Fruit fly (Drosophila melanogaster) whole organism, wandering third instar larva: ENCODE results near the gene CG32032.

Source experiments
- Abd-B ChIP-seq: fragments of >200 bp; optimal IDR thresholded peaks from 2 replicates; lab custom pipeline; 2017; ENCODE audit warnings: missing biosample characterization, missing genetic modification characterization
- CG32264 ChIP-seq: fragments of 200-800 bp; sonication (Bioruptor generic); optimal IDR thresholded peaks from 2 replicates; lab custom pipeline; 2016; ENCODE audit warnings: missing biosample characterization, missing genetic modification characterization
- CG9705 ChIP-seq: fragments of 200-800 bp; sonication (Bioruptor generic); optimal IDR thresholded peaks from 2 replicates; lab custom pipeline; 2018; ENCODE audit warnings: missing biosample characterization, mild to moderate bottlenecking, missing genetic modification characterization
- CrebA ChIP-seq: fragments of 200-800 bp; sonication (Bioruptor generic); optimal IDR thresholded peaks from 2 replicates; lab custom pipeline; 2016; ENCODE audit warnings: missing biosample characterization, mild to moderate bottlenecking, missing genetic modification characterization, borderline replicate concordance
- Dif ChIP-seq: fragments of 200-275, 200-300 bp; sonication (Bioruptor generic); optimal IDR thresholded peaks from 2 replicates; lab custom pipeline; 2018; ENCODE audit warnings: missing biosample characterization, missing genetic modification characterization; ENCODE audit not compliant: partially characterized antibody
- GATAd ChIP-seq: sonication (Bioruptor generic); optimal IDR thresholded peaks from 2 replicates; lab custom pipeline; 2016; ENCODE audit warnings: missing biosample characterization, missing genetic modification characterization
- HLH106 ChIP-seq: fragments of 200-800 bp; optimal IDR thresholded peaks from 3 replicates; lab custom pipeline; 2019; ENCODE audit warnings: missing biosample characterization, mild to moderate bottlenecking, missing genetic modification characterization, moderate library complexity
- Hnf4 ChIP-seq: fragments of 200-800 bp; sonication (Bioruptor generic); optimal IDR thresholded peaks from 2 replicates; lab custom pipeline; 2016; ENCODE audit warnings: missing biosample characterization, mild to moderate bottlenecking, missing genetic modification characterization
- Jra ChIP-seq: sonication (Bioruptor generic); optimal IDR thresholded peaks from 2 replicates; lab custom pipeline; 2016; ENCODE audit warnings: missing biosample characterization, missing genetic modification characterization
- Mio ChIP-seq: sonication (Bioruptor generic); optimal IDR thresholded peaks from 2 replicates; lab custom pipeline; 2016; ENCODE audit warnings: missing biosample characterization, missing genetic modification characterization
- Myc ChIP-seq: fragments of >200 bp; optimal IDR thresholded peaks from 2 replicates; lab custom pipeline; 2017
- OdsH ChIP-seq: fragments of 200-800 bp; sonication (Bioruptor generic); optimal IDR thresholded peaks from 2 replicates; lab custom pipeline; 2016; ENCODE audit warnings: missing biosample characterization, mild to moderate bottlenecking, missing genetic modification characterization
- Rel ChIP-seq, 2 experiments: fragments of 200-800 bp; sonication (Bioruptor generic) in 1 of 2; optimal IDR thresholded peaks; 2 replicates in 1 of 2; 3 replicates in 1 of 2; lab custom pipeline; 2016 to 2019; ENCODE audit warnings: mild to moderate bottlenecking in 2 of 2, missing biosample characterization in 2 of 2, missing genetic modification characterization in 2 of 2, moderate library complexity in 1 of 2
- Sp1 ChIP-seq: fragments of 200-800 bp; sonication (Bioruptor generic); optimal IDR thresholded peaks from 3 replicates; lab custom pipeline; 2019; ENCODE audit warnings: missing biosample characterization, mild to moderate bottlenecking, missing genetic modification characterization, moderate library complexity
- Vsx2 ChIP-seq: fragments of 200-300, 225-300 bp; sonication (Bioruptor generic); optimal IDR thresholded peaks from 2 replicates; lab custom pipeline; 2018; ENCODE audit warnings: missing biosample characterization, missing genetic modification characterization; ENCODE audit not compliant: partially characterized antibody
- br ChIP-seq: fragments of 200-800 bp; sonication (Bioruptor generic); optimal IDR thresholded peaks from 2 replicates; lab custom pipeline; 2016; ENCODE audit warnings: missing biosample characterization, missing genetic modification characterization
- dl ChIP-seq, 2 experiments: fragments of 175-275, 200-275 bp in 1 of 2; fragments of 200-275 bp in 1 of 2; sonication (Bioruptor generic); optimal IDR thresholded peaks; lab custom pipeline; 2018; ENCODE audit warnings: mild to moderate bottlenecking in 2 of 2, missing biosample characterization in 2 of 2, missing genetic modification characterization in 2 of 2, moderate library complexity in 2 of 2; ENCODE audit not compliant: partially characterized antibody in 2 of 2, insufficient read depth in 1 of 2
- dmrt93B ChIP-seq: fragments of 200-800 bp; sonication (Bioruptor generic); optimal IDR thresholded peaks from 2 replicates; lab custom pipeline; 2018; ENCODE audit warnings: missing biosample characterization, mild to moderate bottlenecking, missing genetic modification characterization
- ey ChIP-seq: fragments of 200-800 bp; sonication (Bioruptor generic); optimal IDR thresholded peaks from 2 replicates; lab custom pipeline; 2016; ENCODE audit warnings: missing biosample characterization, missing genetic modification characterization
- foxo ChIP-seq, 2 experiments: fragments of 200-800 bp; sonication (Bioruptor generic); optimal IDR thresholded peaks; 2 replicates in 1 of 2; 3 replicates in 1 of 2; lab custom pipeline; 2016 to 2017; ENCODE audit warnings: missing biosample characterization in 2 of 2, missing genetic modification characterization in 2 of 2
- fru ChIP-seq: fragments of 200-800 bp; sonication (Bioruptor generic); optimal IDR thresholded peaks from 3 replicates; lab custom pipeline; 2016; ENCODE audit warnings: missing biosample characterization, mild to moderate bottlenecking, missing genetic modification characterization
- h ChIP-seq: fragments of 200-800 bp; sonication (Bioruptor generic); optimal IDR thresholded peaks from 3 replicates; lab custom pipeline; 2016; ENCODE audit warnings: missing biosample characterization, mild to moderate bottlenecking, missing genetic modification characterization
- jim ChIP-seq: fragments of 175-275, 200-325 bp; sonication (Bioruptor generic); optimal IDR thresholded peaks from 2 replicates; lab custom pipeline; 2016; ENCODE audit warnings: missing biosample characterization, mild to moderate bottlenecking, missing genetic modification characterization
- lola ChIP-seq: fragments of >200 bp; optimal IDR thresholded peaks from 2 replicates; lab custom pipeline; 2017; ENCODE audit warnings: missing biosample characterization, missing genetic modification characterization
- psq ChIP-seq: fragments of 200-800 bp; sonication (Bioruptor generic); optimal IDR thresholded peaks from 3 replicates; lab custom pipeline; 2017; ENCODE audit warnings: missing biosample characterization, mild to moderate bottlenecking, missing genetic modification characterization, moderate library complexity
- rgr ChIP-seq: fragments of 200-800 bp; sonication (Bioruptor generic); optimal IDR thresholded peaks from 3 replicates; lab custom pipeline; 2016; ENCODE audit warnings: missing biosample characterization, mild to moderate bottlenecking, missing genetic modification characterization
- sage ChIP-seq: fragments of 200-800 bp; sonication (Bioruptor generic); optimal IDR thresholded peaks from 2 replicates; lab custom pipeline; 2016; ENCODE audit warnings: missing biosample characterization, mild to moderate bottlenecking, missing genetic modification characterization
- sv ChIP-seq: fragments of 200-800 bp; sonication (Bioruptor generic); optimal IDR thresholded peaks from 3 replicates; lab custom pipeline; 2016; ENCODE audit warnings: missing biosample characterization, missing genetic modification characterization
- tai ChIP-seq: sonication (Bioruptor generic); optimal IDR thresholded peaks from 2 replicates; lab custom pipeline; 2016; ENCODE audit warnings: missing biosample characterization, missing genetic modification characterization
- woc ChIP-seq: sonication (Bioruptor generic); optimal IDR thresholded peaks from 2 replicates; lab custom pipeline; 2016; ENCODE audit warnings: missing biosample characterization, mild to moderate bottlenecking, missing genetic modification characterization

Gene CG32032

DNA sequence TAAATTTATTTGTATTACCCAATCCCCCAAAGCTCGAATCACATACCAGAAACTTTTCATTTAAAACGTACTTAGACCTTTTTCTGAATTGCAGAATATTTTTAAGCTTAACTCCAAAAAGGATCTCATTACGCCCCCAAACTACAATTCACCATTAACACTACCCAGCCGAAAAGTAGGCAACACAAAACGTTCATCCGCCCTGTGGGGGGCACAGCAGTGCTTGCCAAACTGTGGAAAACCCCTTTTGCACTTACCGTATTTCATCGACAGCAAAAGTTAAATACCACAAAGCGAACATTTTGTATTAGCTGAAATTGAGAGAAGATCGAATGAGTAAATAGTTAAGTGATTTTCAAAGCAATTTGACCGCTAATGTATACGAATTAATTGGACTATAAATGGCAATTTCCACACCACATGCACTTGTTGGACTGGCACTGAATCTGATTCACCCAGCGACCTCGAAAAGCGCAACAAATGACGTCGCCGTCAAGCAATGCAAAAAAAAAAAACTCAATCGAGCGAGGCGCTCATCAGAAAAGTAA is 28.6 kb upstream of the CG32032 start:
- no peak for TF ChIP-seq Rel (GFP tag; optimal IDR thresholded peaks at IDR 0.05; lab: Kevin White, UChicago)
- peak; percentile 53 for TF ChIP-seq Rel (tag; optimal IDR thresholded peaks at IDR 0.05; lab: Kevin White, UChicago)
- TF ChIP-seq CG9705 (GFP tag; lab: Kevin White, UChicago), result no peak
- TF ChIP-seq Myc (lab: Kevin White, UChicago), result peak; percentile 77
- TF ChIP-seq ey (GFP tag; lab: Kevin White, UChicago), result no peak

DNA sequence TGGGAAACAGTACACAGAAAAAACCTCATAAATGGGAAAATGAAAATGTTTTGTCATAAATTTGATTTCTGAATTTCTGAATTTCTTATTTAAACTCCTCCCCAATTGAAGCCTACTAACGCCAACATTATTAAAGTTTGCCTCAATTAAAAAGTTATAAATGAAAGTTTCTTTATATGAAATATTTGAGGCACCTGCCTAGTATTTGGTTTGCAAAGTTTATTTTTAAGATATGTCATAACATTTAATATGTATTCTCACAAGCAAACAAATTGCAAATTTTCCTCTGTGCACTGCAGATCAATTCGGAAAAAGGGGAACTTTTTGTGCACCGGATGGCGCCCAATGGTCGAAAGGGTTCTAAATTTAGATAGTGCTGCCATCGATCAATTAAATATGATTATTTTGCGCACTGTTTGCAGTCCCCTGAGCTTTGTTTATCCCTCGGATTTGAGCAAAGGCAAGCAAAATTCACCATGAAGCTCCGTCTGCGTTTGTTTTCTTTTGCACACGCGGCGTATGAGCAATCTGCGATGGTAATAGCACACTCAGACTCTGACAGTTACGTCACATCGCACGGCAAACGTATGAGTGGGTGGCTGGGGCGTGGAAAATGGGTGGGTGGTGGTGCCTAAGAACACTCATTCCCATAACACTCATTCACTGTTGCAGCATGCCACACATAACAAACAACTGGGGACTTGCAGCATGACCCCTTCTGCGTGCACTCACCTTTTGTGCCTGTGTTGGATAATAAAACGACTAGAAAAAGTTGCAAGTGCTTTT is 27.7 kb upstream of the CG32032 start:
- TF ChIP-seq h (GFP tag; lab: Kevin White, UChicago), result peak; percentile 33
- no peak for TF ChIP-seq Sp1 (GFP tag; lab: Kevin White, UChicago)
- TF ChIP-seq CrebA, result no peak
- TF ChIP-seq dmrt93B, result no peak
- peak; percentile 0 for TF ChIP-seq HLH106
- TF ChIP-seq Mio (GFP tag; lab: Kevin White, UChicago), result no peak
- TF ChIP-seq ey (GFP tag; lab: Kevin White, UChicago), result peak; percentile 32
- peak in 1 of 2 experiments; percentile 11 for TF ChIP-seq foxo (GFP tag; optimal IDR thresholded peaks at IDR 0.05; lab: Kevin White, UChicago)
- TF ChIP-seq Abd-B (GFP tag; lab: Kevin White, UChicago), result no peak
- TF ChIP-seq jim (GFP tag; lab: Kevin White, UChicago), result no peak
- TF ChIP-seq lola, result no peak
- TF ChIP-seq Rel (GFP tag; optimal IDR thresholded peaks at IDR 0.05; lab: Kevin White, UChicago), result no peak
- peak; percentile 4 for TF ChIP-seq Rel (tag; optimal IDR thresholded peaks at IDR 0.05; lab: Kevin White, UChicago)
- no peak for TF ChIP-seq CG9705 (GFP tag; lab: Kevin White, UChicago)
- TF ChIP-seq fru (GFP tag; lab: Kevin White, UChicago), result peak; percentile 1

DNA sequence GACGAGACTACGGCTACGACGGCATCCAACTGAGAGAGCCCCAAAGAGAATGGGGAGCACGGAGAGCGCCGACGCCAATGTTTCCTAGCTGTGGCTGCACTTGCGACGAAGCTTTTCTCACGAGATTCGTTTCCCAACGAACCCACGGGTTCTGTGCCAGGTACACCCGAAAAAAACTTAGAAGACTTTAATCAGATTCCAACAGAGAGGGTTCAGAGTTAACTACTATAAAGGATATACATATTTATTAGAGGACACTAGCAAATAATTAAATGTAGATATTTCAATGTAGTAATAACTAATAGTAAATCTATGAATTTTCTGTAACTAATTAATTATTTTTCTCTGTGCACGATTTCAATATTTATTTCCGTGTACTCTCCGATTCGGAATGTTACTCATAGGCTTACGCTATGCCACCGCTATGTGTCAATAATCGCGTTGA is 26.8 kb upstream of the CG32032 start, which contains the start of gene Argk1:
Argk1 (minus strand) TSS at position 31 of the 445 bp plus-strand sequence.
- TF ChIP-seq sage (GFP tag; lab: Kevin White, UChicago), result no peak
- no peak for TF ChIP-seq GATAd (GFP tag; lab: Kevin White, UChicago)
- no peak for TF ChIP-seq Abd-B (GFP tag; lab: Kevin White, UChicago)
- peak; percentile 38 to 55 for TF ChIP-seq dl (GFP tag; optimal IDR thresholded peaks at IDR 0.05; lab: Kevin White, UChicago; ENCODE audit: insufficient read depth in 1 of 2, partially characterized antibody in 2 of 2)
- TF ChIP-seq fru (GFP tag; lab: Kevin White, UChicago), result peak; percentile 14
- TF ChIP-seq sv (GFP tag; lab: Kevin White, UChicago), result peak; percentile 29
- TF ChIP-seq CG9705 (GFP tag; lab: Kevin White, UChicago), result no peak
- no peak for TF ChIP-seq ey (GFP tag; lab: Kevin White, UChicago)
- TF ChIP-seq HLH106, result peak; percentile 44
- TF ChIP-seq Jra, result no peak
- no peak for TF ChIP-seq psq
- TF ChIP-seq jim (GFP tag; lab: Kevin White, UChicago), result no peak
- TF ChIP-seq CG32264, result no peak
- peak; percentile 16 for TF ChIP-seq tai (GFP tag; lab: Kevin White, UChicago)
- peak; percentile 65 for TF ChIP-seq Dif (GFP tag; lab: Kevin White, UChicago)
- TF ChIP-seq rgr (GFP tag; lab: Kevin White, UChicago), result peak; percentile 54
- TF ChIP-seq Mio (GFP tag; lab: Kevin White, UChicago), result no peak
- TF ChIP-seq h (GFP tag; lab: Kevin White, UChicago), result peak; percentile 10
- TF ChIP-seq OdsH (GFP tag; lab: Kevin White, UChicago), result peak; percentile 50
- no peak for TF ChIP-seq Hnf4 (GFP tag; lab: Kevin White, UChicago)
- TF ChIP-seq woc (GFP tag; lab: Kevin White, UChicago), result no peak
- TF ChIP-seq foxo (GFP tag; optimal IDR thresholded peaks at IDR 0.05; lab: Kevin White, UChicago), result peak in 1 of 2 experiments; percentile 34
- TF ChIP-seq br, result no peak
- no peak for TF ChIP-seq Myc (lab: Kevin White, UChicago)
- no peak for TF ChIP-seq Sp1 (GFP tag; lab: Kevin White, UChicago)

DNA sequence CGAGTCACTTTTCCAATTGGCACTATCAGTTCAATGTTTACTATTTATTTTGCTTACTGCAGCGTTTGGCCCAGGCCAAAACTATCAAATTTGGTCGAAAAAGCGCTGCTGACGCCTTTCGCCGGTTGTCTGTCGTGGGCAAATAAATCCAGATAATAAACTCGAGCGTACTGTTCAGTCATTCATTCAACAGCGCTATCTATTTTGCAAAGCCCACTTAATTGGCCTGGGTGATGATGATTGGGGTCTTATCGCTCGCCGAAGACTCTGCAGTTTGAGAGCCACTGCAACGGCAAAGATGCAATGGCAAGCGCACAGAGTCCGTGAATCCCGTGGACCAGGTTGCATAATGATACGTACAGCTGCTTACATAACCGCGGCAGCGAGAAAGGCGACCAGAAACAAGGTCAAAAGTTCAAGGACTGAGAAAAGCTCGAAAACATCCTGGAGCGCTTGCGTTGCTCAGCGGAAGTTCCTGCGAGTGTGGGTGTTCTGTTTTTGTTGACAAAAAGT is 26.3 kb upstream of the CG32032 start:
- TF ChIP-seq sage (GFP tag; lab: Kevin White, UChicago), result no peak
- TF ChIP-seq jim (GFP tag; lab: Kevin White, UChicago), result no peak
- TF ChIP-seq Abd-B (GFP tag; lab: Kevin White, UChicago), result no peak
- TF ChIP-seq Vsx2 (GFP tag; lab: Kevin White, UChicago), result peak; percentile 19
- TF ChIP-seq, all 38 proteins: peak for 1
